Fruit fly (Drosophila melanogaster): ENCODE data around the gene pb.

pb gene

DNA sequence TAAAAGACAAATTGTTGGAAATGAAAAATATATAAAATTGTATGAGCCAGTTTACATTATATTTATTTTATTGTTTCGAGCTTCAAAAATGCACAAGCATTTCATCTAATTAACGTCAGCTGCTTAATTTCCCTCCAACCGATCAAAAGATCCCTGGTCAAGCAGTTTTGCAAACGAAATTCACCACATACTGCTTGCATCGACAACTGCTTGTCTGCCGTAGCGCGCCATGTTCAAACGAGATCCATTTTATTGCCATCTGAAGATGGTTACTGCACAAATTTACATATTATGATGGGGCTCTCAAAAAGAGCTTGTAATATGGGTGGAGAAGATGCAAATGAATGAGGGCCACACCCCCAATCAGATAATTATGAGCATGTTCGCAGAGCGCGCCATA lies 26.4 kb upstream of the pb start:
- TF ChIP-seq pan (optimal IDR thresholded peaks at IDR 0.05) (no peak), Myc (optimal IDR thresholded peaks at IDR 0.05) (peak; percentile 69)

DNA sequence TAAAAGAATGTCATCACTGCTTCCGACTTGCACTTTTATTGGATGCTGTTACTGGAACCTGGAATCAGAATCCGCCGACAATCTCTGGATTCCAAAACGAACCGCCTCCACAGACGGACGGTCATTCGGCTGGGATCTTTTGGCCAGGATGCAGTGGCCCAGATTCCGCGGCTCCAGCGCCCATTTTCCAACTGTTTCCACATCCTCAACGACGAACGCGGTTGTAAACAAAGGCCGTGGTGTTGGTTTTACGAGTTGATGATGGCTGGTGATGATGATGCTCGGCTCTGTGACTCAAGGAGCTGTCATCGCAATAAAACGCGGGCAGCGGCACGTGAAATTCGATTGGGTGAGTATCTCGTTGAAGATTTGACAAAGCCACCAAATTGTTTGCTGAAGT lies 25.1 kb upstream of the pb start:
- TF ChIP-seq woc (GFP tag; optimal IDR thresholded peaks at IDR 0.05): no peak
- TF ChIP-seq GATAd (GFP tag; optimal IDR thresholded peaks at IDR 0.05): no peak
- TF ChIP-seq h (GFP tag; optimal IDR thresholded peaks at IDR 0.05): no peak
- no peak for TF ChIP-seq Mio (GFP tag; optimal IDR thresholded peaks at IDR 0.05)
- TF ChIP-seq jim (GFP tag; optimal IDR thresholded peaks at IDR 0.05): no peak
- no peak for TF ChIP-seq lola (GFP tag; optimal IDR thresholded peaks at IDR 0.05)
- no peak for TF ChIP-seq Abd-B (GFP tag; optimal IDR thresholded peaks at IDR 0.05)
- TF ChIP-seq sage (GFP tag; optimal IDR thresholded peaks at IDR 0.05): no peak
- TF ChIP-seq Hr78 (GFP tag; optimal IDR thresholded peaks at IDR 0.05): no peak
- no peak for TF ChIP-seq Vsx2 (GFP tag; optimal IDR thresholded peaks at IDR 0.05; ENCODE audit: partially characterized antibody)
- no peak for TF ChIP-seq Sp1 (GFP tag; optimal IDR thresholded peaks at IDR 0.05)
- TF ChIP-seq brk (GFP tag; optimal IDR thresholded peaks at IDR 0.05): no peak
- TF ChIP-seq Myc (optimal IDR thresholded peaks at IDR 0.05): no peak

DNA sequence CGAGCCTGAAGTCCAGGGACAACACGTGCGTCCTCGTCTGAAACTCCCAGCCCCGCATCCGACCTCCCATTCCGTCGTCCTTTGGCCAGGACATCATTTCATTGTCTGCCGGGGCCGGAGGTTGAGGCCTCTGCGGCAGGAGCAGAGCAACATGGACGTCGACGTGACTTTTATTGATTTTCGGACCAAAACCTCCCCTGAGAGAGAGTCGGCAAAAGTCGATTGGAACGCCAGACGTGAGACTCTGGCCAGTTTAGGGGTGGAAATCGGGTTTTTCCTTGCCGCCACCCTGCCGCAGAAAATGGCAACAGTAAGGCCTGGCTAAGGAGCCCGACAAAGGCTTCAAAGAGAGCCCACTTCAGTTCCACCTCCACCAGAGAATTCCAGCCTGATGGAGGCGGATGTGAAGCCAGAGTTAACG lies 24.3 kb upstream of the pb start:
- TF ChIP-seq rgr (GFP tag; optimal IDR thresholded peaks at IDR 0.05) (no peak), dsf (GFP tag; optimal IDR thresholded peaks at IDR 0.05; ENCODE audit: borderline replicate concordance) (no peak), sage (GFP tag; optimal IDR thresholded peaks at IDR 0.05) (no peak), h (GFP tag; optimal IDR thresholded peaks at IDR 0.05) (no peak), OdsH (GFP tag; optimal IDR thresholded peaks at IDR 0.05) (no peak), fru (GFP tag; optimal IDR thresholded peaks at IDR 0.05) (no peak), Dif (GFP tag; optimal IDR thresholded peaks at IDR 0.05; ENCODE audit: partially characterized antibody) (no peak), tai (GFP tag; optimal IDR thresholded peaks at IDR 0.05) (no peak), dl (GFP tag; optimal IDR thresholded peaks at IDR 0.05; ENCODE audit: insufficient read depth in 1 of 2, partially characterized antibody in 2 of 2) (no peak), HLH106 (tag; optimal IDR thresholded peaks at IDR 0.05) (no peak), Jra (GFP tag; optimal IDR thresholded peaks at IDR 0.05) (no peak), br (GFP tag; optimal IDR thresholded peaks at IDR 0.05) (no peak), jim (GFP tag; optimal IDR thresholded peaks at IDR 0.05) (no peak)

DNA sequence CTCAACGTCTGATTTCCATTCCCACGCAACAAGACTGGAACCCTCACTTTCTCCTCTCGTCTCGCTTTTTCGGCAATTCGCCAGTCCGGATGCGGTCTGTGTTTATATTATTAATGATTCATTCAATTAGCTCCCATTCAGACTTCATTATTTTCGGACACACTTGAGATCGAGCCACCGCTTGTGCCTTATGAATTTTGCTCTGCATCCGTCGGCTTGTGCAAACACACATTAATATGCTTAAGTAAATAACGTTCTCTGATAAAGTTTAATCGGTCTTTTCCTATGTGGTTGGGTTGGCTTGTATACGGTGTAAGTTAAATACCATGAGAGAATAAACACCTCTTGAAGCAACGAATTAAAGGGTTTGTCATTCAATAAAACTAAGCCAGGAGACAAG lies 23.0 kb upstream of the pb start:
- TF ChIP-seq woc (GFP tag; optimal IDR thresholded peaks at IDR 0.05) (no peak), Vsx2 (GFP tag; optimal IDR thresholded peaks at IDR 0.05; ENCODE audit: partially characterized antibody) (no peak), fru (GFP tag; optimal IDR thresholded peaks at IDR 0.05) (no peak), Hr78 (GFP tag; optimal IDR thresholded peaks at IDR 0.05) (no peak), OdsH (GFP tag; optimal IDR thresholded peaks at IDR 0.05) (no peak), sv (GFP tag; optimal IDR thresholded peaks at IDR 0.05) (no peak), Jra (GFP tag; optimal IDR thresholded peaks at IDR 0.05) (no peak), dsf (GFP tag; optimal IDR thresholded peaks at IDR 0.05; ENCODE audit: borderline replicate concordance) (no peak), rgr (GFP tag; optimal IDR thresholded peaks at IDR 0.05) (no peak), br (GFP tag; optimal IDR thresholded peaks at IDR 0.05) (no peak), lola (GFP tag; optimal IDR thresholded peaks at IDR 0.05) (no peak), CG9705 (GFP tag; optimal IDR thresholded peaks at IDR 0.05) (no peak), Rel (GFP tag; optimal IDR thresholded peaks at IDR 0.05) (no peak), Rel (tag; optimal IDR thresholded peaks at IDR 0.05) (no peak), h (GFP tag; optimal IDR thresholded peaks at IDR 0.05) (peak; percentile 4), CrebA (GFP tag; optimal IDR thresholded peaks at IDR 0.05; ENCODE audit: borderline replicate concordance) (no peak), tai (GFP tag; optimal IDR thresholded peaks at IDR 0.05) (peak; percentile 23), CG32264 (GFP tag; optimal IDR thresholded peaks at IDR 0.05) (no peak), Myc (optimal IDR thresholded peaks at IDR 0.05) (no peak), foxo (GFP tag; optimal IDR thresholded peaks at IDR 0.05) (no peak), N (GFP tag; optimal IDR thresholded peaks at IDR 0.05) (no peak), Hnf4 (GFP tag; optimal IDR thresholded peaks at IDR 0.05) (peak; percentile 17), HLH106 (tag; optimal IDR thresholded peaks at IDR 0.05) (no peak), pan (optimal IDR thresholded peaks at IDR 0.05) (no peak)
